Worm (Caenorhabditis elegans): ENCODE measurements around the gene fbxa-85.
"Not testable (repeated sequence)": the region's sequence is repeated elsewhere in the genome, so short reads cannot be mapped to it uniquely, and the experiment has no call there.

Gene fbxa-85

DNA sequence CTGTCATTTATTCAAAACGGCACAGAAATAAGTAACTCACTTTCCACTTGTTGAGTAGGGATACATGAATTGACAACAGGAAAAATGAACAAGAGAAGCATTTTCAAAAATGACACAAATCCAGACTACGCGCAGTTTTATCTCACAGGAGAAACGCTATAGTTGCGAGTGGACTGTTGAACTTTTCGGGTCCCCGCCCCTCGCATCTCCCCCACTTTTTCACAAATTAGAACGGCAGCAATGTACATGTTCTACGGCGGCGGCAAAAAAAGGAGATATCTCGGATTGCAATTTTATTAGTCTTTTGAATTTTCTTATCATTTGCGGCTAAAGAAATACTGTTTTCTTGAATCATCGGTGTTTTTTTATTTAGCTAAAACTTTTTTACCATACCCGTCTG, 13.6 kb upstream of the fbxa-85 start, which contains the start of gene clec-242:
Gene clec-242, minus strand, starts transcription at position 101 of the 400 bp plus-strand sequence.
- TF ChIP-seq unc-62 (GFP tag; optimal IDR thresholded peaks at IDR 0.05): no peak

DNA sequence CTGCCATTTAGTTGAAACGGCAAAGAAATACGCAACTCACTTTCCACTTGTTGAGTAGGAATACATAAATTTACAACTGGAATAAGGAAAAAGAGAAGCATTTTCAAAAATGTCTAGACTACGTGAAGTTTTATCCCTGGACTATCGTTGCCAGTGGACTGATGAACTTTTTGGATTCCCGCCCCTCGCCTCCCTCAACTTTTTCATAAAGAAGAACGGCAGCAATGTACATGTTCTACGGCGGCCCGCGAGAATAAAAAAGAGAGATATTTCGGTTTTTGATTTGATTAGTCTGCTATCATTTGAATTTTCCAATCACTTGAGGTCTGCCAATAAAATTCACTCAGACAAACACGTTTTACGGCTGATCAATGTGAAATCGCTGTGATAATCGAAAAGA, 10.1 kb upstream of the fbxa-85 start, which contains the start of gene clec-243:
Gene clec-243, minus strand, starts transcription at position 101 of the 400 bp plus-strand sequence.
- no peak for TF ChIP-seq unc-62 (GFP tag; optimal IDR thresholded peaks at IDR 0.05)

- no peak for TF ChIP-seq unc-62 (GFP tag; optimal IDR thresholded peaks at IDR 0.05)
These were observed 7.5 kb upstream of the fbxa-85 start, which contains the start of gene Y61B8A.6 for ce11 chrV:17251364-17251961. Gene Y61B8A.6 (plus strand): TSS chrV:17251911.

ce11 chrV:17255028-17255427, 3.9 kb upstream of the fbxa-85 start, which contains the start of gene srh-116:
Gene srh-116 (minus strand): TSS chrV:17255128.
- TF ChIP-seq unc-62 (GFP tag; optimal IDR thresholded peaks at IDR 0.05): not testable (repeated sequence)

- TF ChIP-seq unc-62 (GFP tag; optimal IDR thresholded peaks at IDR 0.05): no peak
These were observed 3.5 kb upstream of the fbxa-85 start, which contains the start of gene srh-115 for ce11 chrV:17255454-17255853. Gene srh-115 (plus strand): TSS chrV:17255754.

- TF ChIP-seq unc-62 (GFP tag; optimal IDR thresholded peaks at IDR 0.05): no peak
These were observed 1.3 kb upstream of the fbxa-85 start for ce11 chrV:17257637-17258036.

DNA sequence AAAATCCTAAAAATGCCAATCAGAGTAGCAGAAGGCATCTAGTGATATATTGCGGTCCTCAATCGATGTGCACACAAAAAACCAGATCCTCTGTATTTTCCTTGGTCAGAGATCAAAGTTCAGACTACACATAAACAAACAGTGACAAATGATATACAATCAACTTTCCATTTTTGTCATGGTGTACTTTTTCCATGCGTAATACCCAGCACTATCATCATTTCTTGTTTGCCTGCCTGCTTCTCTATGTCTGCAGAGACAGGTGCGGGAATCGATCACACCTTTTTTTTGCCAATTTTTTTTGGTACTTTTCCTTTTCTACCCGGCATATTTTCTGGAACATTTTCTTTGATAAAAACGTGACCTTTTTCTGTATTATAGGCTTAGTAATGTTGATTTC, 724 bp upstream of the fbxa-85 start:
- TF ChIP-seq unc-62 (GFP tag; optimal IDR thresholded peaks at IDR 0.05): no peak

- no peak for TF ChIP-seq unc-62 (GFP tag; optimal IDR thresholded peaks at IDR 0.05)
These were observed 2.4 kb downstream of the fbxa-85 start for ce11 chrV:17261385-17261784.

ce11 chrV:17264855-17265254, 5.9 kb downstream of the fbxa-85 start, which contains the start of gene K10G4.3:
Gene K10G4.3 (minus strand): TSS chrV:17264955.
- not testable (repeated sequence) for TF ChIP-seq unc-62 (GFP tag; optimal IDR thresholded peaks at IDR 0.05)

ce11 chrV:17272112-17272511, 13.1 kb downstream of the fbxa-85 start:
- TF ChIP-seq unc-62 (GFP tag; optimal IDR thresholded peaks at IDR 0.05): no peak

- TF ChIP-seq unc-62 (GFP tag; optimal IDR thresholded peaks at IDR 0.05): no peak
These were observed 14.3 kb downstream of the fbxa-85 start, which contains the start of gene K10G4.10 for ce11 chrV:17273249-17273648. Gene K10G4.10 (plus strand): TSS chrV:17273549.

DNA sequence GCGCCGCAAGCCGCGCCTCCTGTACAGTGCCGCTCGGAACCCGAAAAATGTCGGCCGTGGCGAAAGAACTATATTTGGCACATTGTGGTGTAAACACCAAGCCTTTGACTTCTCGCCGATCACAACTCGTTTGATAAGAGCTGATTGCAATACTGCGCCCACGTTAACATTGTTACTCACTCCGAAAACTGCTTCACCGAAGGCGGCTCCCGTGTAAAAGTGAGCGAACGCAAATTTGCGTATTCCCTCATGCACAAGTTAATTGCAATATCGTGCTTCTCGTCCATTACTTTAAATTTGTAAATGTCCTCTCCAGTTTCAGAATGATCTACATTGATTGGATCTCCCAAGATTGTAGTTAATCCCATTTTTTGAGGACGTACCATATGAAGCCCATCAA, 25.2 kb downstream of the fbxa-85 start:
- no peak for TF ChIP-seq unc-62 (GFP tag; optimal IDR thresholded peaks at IDR 0.05)

DNA sequence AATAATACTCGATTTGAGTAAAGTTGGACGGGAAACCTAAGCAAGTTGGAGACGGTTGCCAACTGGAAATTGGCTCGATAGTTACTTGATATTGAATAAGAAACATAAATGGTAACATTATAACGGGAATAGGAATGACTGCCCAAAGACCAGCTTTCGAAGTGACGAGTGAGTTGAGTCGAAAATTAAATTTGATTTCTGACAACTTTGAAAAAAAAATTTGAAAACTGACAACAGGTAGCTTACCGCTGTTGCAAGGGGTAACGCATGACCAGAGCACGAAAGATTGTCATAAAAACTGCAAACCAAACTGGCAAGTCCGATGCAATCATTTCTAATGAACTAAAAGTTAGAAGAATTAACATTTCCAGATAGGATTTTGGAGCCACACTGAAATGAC, 33.8 kb downstream of the fbxa-85 start:
- no peak for TF ChIP-seq unc-62 (GFP tag; optimal IDR thresholded peaks at IDR 0.05)

ce11 chrV:17296443-17296842, 37.5 kb downstream of the fbxa-85 start:
- TF ChIP-seq unc-62 (GFP tag; optimal IDR thresholded peaks at IDR 0.05): no peak

ce11 chrV:17298657-17299056, 39.7 kb downstream of the fbxa-85 start:
- no peak for TF ChIP-seq unc-62 (GFP tag; optimal IDR thresholded peaks at IDR 0.05)

- TF ChIP-seq unc-62 (GFP tag; optimal IDR thresholded peaks at IDR 0.05): no peak
These were observed 42.4 kb downstream of the fbxa-85 start, which contains the start of gene K10G4.5 for ce11 chrV:17301375-17301774. Gene K10G4.5 (minus strand): TSS chrV:17301475.

- no peak for TF ChIP-seq unc-62 (GFP tag; optimal IDR thresholded peaks at IDR 0.05)
These were observed 43.8 kb downstream of the fbxa-85 start, which contains the start of gene sri-70 for ce11 chrV:17302754-17303153. Gene sri-70 (plus strand): TSS chrV:17303054.
